Worm (Caenorhabditis elegans): ENCODE measurements around the gene rpl-16.

The rpl-16 gene

ce11 chrIII:3499850-3500249, 3.6 kb downstream of the rpl-16 start (continued):
- TF ChIP-seq egl-27 (tag; optimal IDR thresholded peaks at IDR 0.05) = no peak
- no peak for TF ChIP-seq snpc-4 (tag; optimal IDR thresholded peaks at IDR 0.05)
- TF ChIP-seq lin-15B (tag; optimal IDR thresholded peaks at IDR 0.05) = no peak
- peak; percentile 39 for TF ChIP-seq pax-3 (tag; optimal IDR thresholded peaks at IDR 0.05)
- TF ChIP-seq ceh-88 (GFP tag; IDR thresholded peaks at IDR 0.05) = no peak
- no peak for TF ChIP-seq Y116A8C.19 (tag; optimal IDR thresholded peaks at IDR 0.05; ENCODE audit: borderline replicate concordance)
- TF ChIP-seq ets-5 (GFP tag; IDR thresholded peaks at IDR 0.05) = no peak
- TF ChIP-seq swsn-7 (tag; optimal IDR thresholded peaks at IDR 0.05) = peak; percentile 3
- no peak for TF ChIP-seq unc-30 (tag; optimal IDR thresholded peaks at IDR 0.05)
- TF ChIP-seq unc-98 (GFP tag; IDR thresholded peaks at IDR 0.05) = peak; percentile 78
- TF ChIP-seq skn-1 (tag; optimal IDR thresholded peaks at IDR 0.05) = no peak
- TF ChIP-seq lsy-2 (tag; optimal IDR thresholded peaks at IDR 0.05) = peak in 1 of 2 experiments; percentile 18
- TF ChIP-seq zag-1 (tag; optimal IDR thresholded peaks at IDR 0.05) = no peak
- TF ChIP-seq nhr-85 (tag) = no peak
- TF ChIP-seq nhr-20 (tag; optimal IDR thresholded peaks at IDR 0.05) = no peak
- TF ChIP-seq mep-1 (tag; optimal IDR thresholded peaks at IDR 0.05) = no peak
- no peak for TF ChIP-seq egl-13 (tag; optimal IDR thresholded peaks at IDR 0.05)
- no peak for TF ChIP-seq lin-35 (GFP tag; optimal IDR thresholded peaks at IDR 0.05)
- no peak for TF ChIP-seq lin-14 (GFP tag; optimal IDR thresholded peaks at IDR 0.05)
- no peak for TF ChIP-seq dsc-1 (tag; optimal IDR thresholded peaks at IDR 0.05)
- no peak for TF ChIP-seq pag-3 (tag; optimal IDR thresholded peaks at IDR 0.05; ENCODE audit: borderline replicate concordance, insufficient read depth)
- TF ChIP-seq fos-1 (tag; optimal IDR thresholded peaks at IDR 0.05) = no peak
- no peak for TF ChIP-seq xbp-1 (tag; optimal IDR thresholded peaks at IDR 0.05)
- TF ChIP-seq nhr-12 (tag; optimal IDR thresholded peaks at IDR 0.05) = no peak
- no peak for TF ChIP-seq ceh-90 (tag; optimal IDR thresholded peaks at IDR 0.05)
- TF ChIP-seq elt-2 (tag; optimal IDR thresholded peaks at IDR 0.05) = no peak
- TF ChIP-seq nhr-47 (tag; optimal IDR thresholded peaks at IDR 0.05) = peak; percentile 52
- no peak for TF ChIP-seq efl-3 (GFP tag; optimal IDR thresholded peaks at IDR 0.05)
- no peak for TF ChIP-seq C04F5.9 (tag; optimal IDR thresholded peaks at IDR 0.05)
- TF ChIP-seq dpl-1 (GFP tag; optimal IDR thresholded peaks at IDR 0.05) = no peak
- no peak for TF ChIP-seq mab-9 (GFP tag; IDR thresholded peaks at IDR 0.05)
- no peak for TF ChIP-seq sptf-1 (tag; optimal IDR thresholded peaks at IDR 0.05)
- TF ChIP-seq nhr-76 (tag; optimal IDR thresholded peaks at IDR 0.05) = no peak
- TF ChIP-seq ztf-11 (tag; optimal IDR thresholded peaks at IDR 0.05) = peak in 1 of 2 experiments; percentile 54
- TF ChIP-seq F16B12.6 (tag; optimal IDR thresholded peaks at IDR 0.05) = no peak
- TF ChIP-seq snu-23 (GFP tag; optimal IDR thresholded peaks at IDR 0.05) = no peak
- no peak for TF ChIP-seq nhr-11 (tag; optimal IDR thresholded peaks at IDR 0.05)
- TF ChIP-seq ces-1 (GFP tag; optimal IDR thresholded peaks at IDR 0.05) = no peak
- TF ChIP-seq tbx-2 (tag; optimal IDR thresholded peaks at IDR 0.05) = peak; percentile 42
- TF ChIP-seq zip-4 (GFP tag; optimal IDR thresholded peaks at IDR 0.05) = no peak
- TF ChIP-seq jun-1 (tag; optimal IDR thresholded peaks at IDR 0.05) = no peak
- no peak for TF ChIP-seq elt-3 (tag; optimal IDR thresholded peaks at IDR 0.05)
- TF ChIP-seq lin-13 (GFP tag; optimal IDR thresholded peaks at IDR 0.05) = no peak
- peak; percentile 22 to 80 for TF ChIP-seq efl-1 (optimal IDR thresholded peaks at IDR 0.05)
- peak; percentile 1 to 39 for TF ChIP-seq efl-1 (GFP tag; optimal IDR thresholded peaks at IDR 0.05 in 1 of 2)
- peak; percentile 65 for TF ChIP-seq vab-15 (tag; optimal IDR thresholded peaks at IDR 0.05)
- TF ChIP-seq nhr-84 (tag; optimal IDR thresholded peaks at IDR 0.05) = no peak
- no peak for TF ChIP-seq hlh-4 (tag; optimal IDR thresholded peaks at IDR 0.05)
- TF ChIP-seq nhr-90 (tag; optimal IDR thresholded peaks at IDR 0.05; ENCODE audit: poor library complexity) = peak; percentile 45
- TF ChIP-seq unc-62 (GFP tag; optimal IDR thresholded peaks at IDR 0.05) = no peak
